Worm (Caenorhabditis elegans): Measurements from ENCODE around the gene Y42H9AR.4.

DNA sequence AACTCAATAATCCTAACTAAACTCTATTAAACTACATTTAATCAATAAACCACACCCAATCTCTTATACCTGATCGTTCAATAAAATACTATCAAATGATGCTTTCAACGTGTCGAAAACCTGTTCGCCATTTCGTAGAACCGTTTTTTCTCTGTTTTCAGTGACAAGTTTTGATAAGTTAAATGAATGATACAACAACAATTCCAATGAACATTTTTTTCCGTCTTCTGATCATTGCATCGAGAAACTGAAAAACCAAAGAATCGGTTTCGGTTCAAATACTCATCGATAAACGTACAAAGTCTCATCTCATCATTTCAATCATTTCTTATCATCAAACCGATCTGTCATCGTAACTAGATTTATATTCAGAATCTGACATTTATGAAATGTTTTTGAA is 8.8 kb downstream of the Y42H9AR.4 start:
- no peak for TF ChIP-seq nhr-28 (tag; optimal IDR thresholded peaks at IDR 0.05)
- TF ChIP-seq sptf-1 (tag; optimal IDR thresholded peaks at IDR 0.05) = no peak
- no peak for TF ChIP-seq elt-1 (tag; optimal IDR thresholded peaks at IDR 0.05; ENCODE audit: borderline replicate concordance, insufficient read depth)
- TF ChIP-seq unc-62 (GFP tag; optimal IDR thresholded peaks at IDR 0.05) = no peak
- TF ChIP-seq mep-1 (tag; optimal IDR thresholded peaks at IDR 0.05) = no peak
- TF ChIP-seq unc-120 (tag; optimal IDR thresholded peaks at IDR 0.05; ENCODE audit: poor library complexity, severe bottlenecking) = no peak
- TF ChIP-seq lin-13 (tag; optimal IDR thresholded peaks at IDR 0.05) = no peak
